Worm (Caenorhabditis elegans) whole organism, early embryonic: ENCODE measurements around the gene C16C8.18.

Experiments
- ama-1 ChIP-seq: fragments of 150-350 bp; optimal IDR thresholded peaks from 2 replicates; lab custom pipeline; 2014
- ceh-13 ChIP-seq: fragments of 200-800 bp; sonication (Bioruptor generic); optimal IDR thresholded peaks from 2 replicates; lab custom pipeline; 2018; ENCODE audit warnings: mild to moderate bottlenecking, missing genetic modification characterization, missing compliant biosample characterization
- ceh-36 ChIP-seq: sonication (generic microtip); optimal IDR thresholded peaks from 2 replicates; lab custom pipeline; 2016; ENCODE audit warnings: missing genetic modification characterization, inconsistent platforms, missing compliant biosample characterization
- ets-7 ChIP-seq: sonication (generic microtip); optimal IDR thresholded peaks from 2 replicates; lab custom pipeline; 2016; ENCODE audit warnings: missing genotype, missing genetic modification characterization, missing compliant biosample characterization
- flt-1 ChIP-seq: fragments of 200-800 bp; sonication (Bioruptor generic); IDR thresholded peaks from 2 replicates; pipeline ENCODE4 v1.3.6; 2022; ENCODE audit warnings: missing genetic modification characterization, missing compliant biosample characterization
- hmbx-1 ChIP-seq: sonication (generic microtip); optimal IDR thresholded peaks from 2 replicates; lab custom pipeline; 2016; ENCODE audit warnings: mild to moderate bottlenecking, missing genetic modification characterization, missing compliant biosample characterization
- pes-1 ChIP-seq: fragments of 200-800 bp; sonication (Bioruptor generic); IDR thresholded peaks from 2 replicates; pipeline ENCODE4 v1.3.6; 2022; ENCODE audit warnings: missing genetic modification reagents, missing genetic modification characterization, missing compliant biosample characterization
- sea-1 ChIP-seq: fragments of 200-800 bp; sonication (Bioruptor generic); conservative IDR thresholded peaks from 2 replicates; pipeline ENCODE4 v1.3.6; 2022; ENCODE audit warnings: missing genetic modification characterization, missing compliant biosample characterization
- tbx-11 ChIP-seq: fragments of 200-800 bp; sonication (Bioruptor generic); IDR thresholded peaks from 2 replicates; pipeline ENCODE4 v1.3.6; 2022; ENCODE audit warnings: missing genetic modification characterization, missing compliant biosample characterization
- tra-4 ChIP-seq: sonication (generic microtip); optimal IDR thresholded peaks from 2 replicates; lab custom pipeline; 2017; ENCODE audit warnings: missing genetic modification characterization, missing compliant biosample characterization

ce11 chrII:3470549-3470948, 41.0 kb downstream of the C16C8.18 start, which contains the start of gene Y49F6B.20:
- no peak for TF ChIP-seq sea-1 (GFP tag; lab: Robert Waterston, UW)
- no peak for TF ChIP-seq ama-1
- TF ChIP-seq flt-1 (GFP tag; lab: Robert Waterston, UW) = no peak
- TF ChIP-seq hmbx-1 = no peak
- TF ChIP-seq tra-4 (tag; lab: Kevin White, UChicago) = no peak
- TF ChIP-seq ets-7 (tag; lab: Kevin White, UChicago) = no peak
- TF ChIP-seq pes-1 (GFP tag; lab: Robert Waterston, UW) = no peak
- TF ChIP-seq tbx-11 = no peak
- TF ChIP-seq ceh-36 (tag; lab: Kevin White, UChicago) = no peak
- no peak for TF ChIP-seq ceh-13 (GFP tag; lab: Kevin White, UChicago)
